Fruit fly (Drosophila melanogaster): Measurements from ENCODE around the gene GCS1.
A peak's percentile ranks its signal among the peaks of the same experiment; 100 is the strongest.

GCS1 gene

dm6 chrX:11338973-11339867 lies 8.6 kb downstream of the GCS1 start (continued):
- TF ChIP-seq Dfd (GFP tag; optimal IDR thresholded peaks at IDR 0.05) (no peak), NK7.1 (GFP tag; optimal IDR thresholded peaks at IDR 0.05) (peak; percentile 24), Nf-YA (GFP tag; IDR thresholded peaks at IDR 0.05) (no peak), vnd (GFP tag; IDR thresholded peaks at IDR 0.05; ENCODE audit: partially characterized antibody) (peak; percentile 91), Doc2 (GFP tag; IDR thresholded peaks at IDR 0.05) (no peak), Hmr (GFP tag; optimal IDR thresholded peaks at IDR 0.05) (peak; percentile 55), her (GFP tag; optimal IDR thresholded peaks at IDR 0.05) (peak; percentile 58), CG10462 (GFP tag; optimal IDR thresholded peaks at IDR 0.05) (no peak), stc (GFP tag; IDR thresholded peaks at IDR 0.05) (no peak), crol (GFP tag; IDR thresholded peaks at IDR 0.05) (peak; percentile 92), Stat92E (GFP tag; optimal IDR thresholded peaks at IDR 0.05) (peak in 1 of 3 experiments; percentile 12), Gug (GFP tag; IDR thresholded peaks at IDR 0.05) (peak; percentile 49; the same call in 2 of the 4 replicates), Oaz (GFP tag; IDR thresholded peaks at IDR 0.05) (no peak), CG32772 (GFP tag; IDR thresholded peaks at IDR 0.05) (peak; percentile 33; the same call in 1 of the 2 replicates), cas (GFP tag; IDR thresholded peaks at IDR 0.05) (no peak), caup (GFP tag; optimal IDR thresholded peaks at IDR 0.05; ENCODE audit: severe bottlenecking) (peak; percentile 18), CG16815 (GFP tag; optimal IDR thresholded peaks at IDR 0.05) (no peak), Awh (GFP tag; IDR thresholded peaks at IDR 0.05) (no peak), grn (GFP tag; optimal IDR thresholded peaks at IDR 0.05) (no peak), zfh1 (GFP tag; IDR thresholded peaks at IDR 0.05) (0 out of 3 replicates have a peak, but pooled peaks have one; percentile 21), sens (GFP tag) (peak; percentile 88), pros (GFP tag; optimal IDR thresholded peaks at IDR 0.05) (no peak), z (GFP tag; IDR thresholded peaks at IDR 0.05) (no peak), seq (GFP tag; IDR thresholded peaks at IDR 0.05) (no peak), CG10274 (GFP tag; optimal IDR thresholded peaks at IDR 0.05) (no peak), CG2712 (tag; optimal IDR thresholded peaks at IDR 0.05) (peak; percentile 25), CG33213 (GFP tag; optimal IDR thresholded peaks at IDR 0.05) (peak; percentile 40), pb (GFP tag; optimal IDR thresholded peaks at IDR 0.05) (peak; percentile 33), mld (GFP tag; IDR thresholded peaks at IDR 0.05; ENCODE audit: partially characterized antibody) (peak; percentile 70; the same call in 1 of the 3 replicates), MESR4 (GFP tag; optimal IDR thresholded peaks at IDR 0.05) (peak; percentile 53), Dp (GFP tag; optimal IDR thresholded peaks at IDR 0.05) (peak; percentile 64), dmrt99B (tag; optimal IDR thresholded peaks at IDR 0.05) (no peak), CG9727 (GFP tag; optimal IDR thresholded peaks at IDR 0.05) (no peak), CG6175 (GFP tag; IDR thresholded peaks at IDR 0.05) (no peak), hkb (optimal IDR thresholded peaks at IDR 0.05) (peak; percentile 68), hkb (GFP tag; IDR thresholded peaks at IDR 0.05) (no peak), CG7745 (tag; optimal IDR thresholded peaks at IDR 0.05) (no peak), CG12299 (tag; optimal IDR thresholded peaks at IDR 0.05) (no peak), Elba2 (GFP tag; optimal IDR thresholded peaks at IDR 0.05) (peak; percentile 97), phol (tag; optimal IDR thresholded peaks at IDR 0.05) (peak; percentile 66), Sox100B (GFP tag; optimal IDR thresholded peaks at IDR 0.05) (no peak), CG2678 (tag; optimal IDR thresholded peaks at IDR 0.05) (peak; percentile 23), Atf-2 (GFP tag; optimal IDR thresholded peaks at IDR 0.05) (peak; percentile 55), CG17385 (GFP tag; optimal IDR thresholded peaks at IDR 0.05) (peak; percentile 14), gro (GFP tag; optimal IDR thresholded peaks at IDR 0.05) (peak; percentile 23), Lpt (GFP tag; optimal IDR thresholded peaks at IDR 0.05) (no peak), CG13894 (tag; optimal IDR thresholded peaks at IDR 0.05) (peak; percentile 30), HLH3B (GFP tag; IDR thresholded peaks at IDR 0.05) (0 out of 2 replicates have a peak, but pooled peaks have one; percentile 10), Atf3 (GFP tag; optimal IDR thresholded peaks at IDR 0.05) (peak; percentile 52)
